Worm (Caenorhabditis elegans) whole organism, mixed stage, embryonic: Measurements from ENCODE around the gene fut-4.

Source experiments
- bed-3 ChIP-seq: fragments of 200-800 bp; sonication (Bioruptor generic); optimal IDR thresholded peaks from 3 replicates; lab custom pipeline; 2018; ENCODE audit warnings: mild to moderate bottlenecking, missing genetic modification characterization, moderate library complexity, missing compliant biosample characterization
- blmp-1 ChIP-seq: fragments of 150-350 bp; optimal IDR thresholded peaks from 2 replicates; lab custom pipeline; 2014; ENCODE audit warnings: missing biosample characterization, missing genetic modification characterization
- ceh-39 ChIP-seq: fragments of 150-350 bp; optimal IDR thresholded peaks from 2 replicates; lab custom pipeline; 2014; ENCODE audit warnings: missing biosample characterization, missing genetic modification characterization
- ceh-43 ChIP-seq: fragments of 200-800 bp; sonication (Bioruptor generic); optimal IDR thresholded peaks from 2 replicates; lab custom pipeline; 2018; ENCODE audit warnings: mild to moderate bottlenecking, missing genetic modification characterization, moderate library complexity, missing compliant biosample characterization
- ceh-83 ChIP-seq: fragments of 200-800 bp; sonication (Bioruptor generic); optimal IDR thresholded peaks from 2 replicates; lab custom pipeline; 2018; ENCODE audit warnings: mild to moderate bottlenecking, missing genetic modification characterization, missing compliant biosample characterization
- cnd-1 ChIP-seq: fragments of 200-800 bp; sonication (Bioruptor generic); optimal IDR thresholded peaks from 2 replicates; lab custom pipeline; 2018; ENCODE audit warnings: mild to moderate bottlenecking, missing genetic modification characterization, missing compliant biosample characterization
- drap-1 ChIP-seq: fragments of 200-800 bp; sonication (Bioruptor generic); optimal IDR thresholded peaks from 3 replicates; lab custom pipeline; 2018; ENCODE audit warnings: mild to moderate bottlenecking, missing genetic modification characterization, missing compliant biosample characterization
- elt-1 ChIP-seq: sonication (generic microtip); optimal IDR thresholded peaks from 2 replicates; lab custom pipeline; 2017; ENCODE audit warnings: missing genetic modification characterization, mild to moderate bottlenecking, missing compliant biosample characterization, antibody characterized with exemption, moderate library complexity, borderline replicate concordance; ENCODE audit not compliant: insufficient read depth
- elt-3 ChIP-seq: fragments of 150-350 bp; optimal IDR thresholded peaks from 2 replicates; lab custom pipeline; 2014; ENCODE audit warnings: missing biosample characterization, missing genetic modification characterization
- ham-2 ChIP-seq: fragments of 200-800 bp; sonication (Bioruptor generic); optimal IDR thresholded peaks from 2 replicates; lab custom pipeline; 2018; ENCODE audit warnings: mild to moderate bottlenecking, missing genetic modification characterization, missing compliant biosample characterization
- hlh-1 ChIP-seq: fragments of 150-350 bp; optimal IDR thresholded peaks from 2 replicates; lab custom pipeline; 2014; ENCODE audit warnings: missing biosample characterization, missing genetic modification reagents, missing genetic modification characterization
- lin-13 ChIP-seq: fragments of 150-350 bp; optimal IDR thresholded peaks from 2 replicates; lab custom pipeline; 2014; ENCODE audit warnings: missing biosample characterization, missing genetic modification characterization
- lin-32 ChIP-seq: fragments of 200-800 bp; sonication (Bioruptor generic); optimal IDR thresholded peaks from 2 replicates; lab custom pipeline; 2018; ENCODE audit warnings: mild to moderate bottlenecking, missing genetic modification characterization, missing compliant biosample characterization
- lsy-2 ChIP-seq: fragments of 150-350 bp; optimal IDR thresholded peaks from 2 replicates; lab custom pipeline; 2014; ENCODE audit warnings: missing biosample characterization, missing genetic modification characterization
- mab-5 ChIP-seq: fragments of 150-350 bp; optimal IDR thresholded peaks from 2 replicates; lab custom pipeline; 2014; ENCODE audit warnings: missing biosample characterization, missing genetic modification characterization
- mep-1 ChIP-seq: fragments of 150-350 bp; optimal IDR thresholded peaks from 2 replicates; lab custom pipeline; 2017; ENCODE audit warnings: missing biosample characterization, missing genetic modification reagents, missing genetic modification characterization, inconsistent platforms
- mls-2 ChIP-seq: sonication (generic microtip); optimal IDR thresholded peaks from 2 replicates; lab custom pipeline; 2016; ENCODE audit warnings: mild to moderate bottlenecking, missing genetic modification characterization, moderate library complexity, missing compliant biosample characterization
- nhr-12 ChIP-seq: fragments of 150-350 bp; optimal IDR thresholded peaks from 2 replicates; lab custom pipeline; 2014; ENCODE audit warnings: missing biosample characterization, missing genetic modification characterization
- nhr-2 ChIP-seq: fragments of 150-350 bp; optimal IDR thresholded peaks from 2 replicates; lab custom pipeline; 2014; ENCODE audit warnings: missing biosample characterization, missing genetic modification characterization
- nhr-237 ChIP-seq: fragments of 150-350 bp; optimal IDR thresholded peaks from 2 replicates; lab custom pipeline; 2014; ENCODE audit warnings: missing biosample characterization, missing genetic modification characterization
- nhr-28 ChIP-seq: fragments of 150-350 bp; optimal IDR thresholded peaks from 2 replicates; lab custom pipeline; 2014; ENCODE audit warnings: missing biosample characterization, missing genetic modification characterization
- nhr-76 ChIP-seq: sonication (generic microtip); optimal IDR thresholded peaks from 2 replicates; lab custom pipeline; 2017; ENCODE audit warnings: missing biosample characterization, missing genetic modification characterization
- sem-2 ChIP-seq: fragments of 200-800 bp; sonication (Bioruptor generic); optimal IDR thresholded peaks from 2 replicates; lab custom pipeline; 2018; ENCODE audit warnings: mild to moderate bottlenecking, missing genetic modification characterization, missing compliant biosample characterization
- snpc-4 ChIP-seq: fragments of 150-350 bp; optimal IDR thresholded peaks from 2 replicates; lab custom pipeline; 2014; ENCODE audit warnings: missing biosample characterization, missing genetic modification characterization
- tbx-8 ChIP-seq: fragments of 200-800 bp; sonication (Bioruptor generic); optimal IDR thresholded peaks from 2 replicates; lab custom pipeline; 2018; ENCODE audit warnings: mild to moderate bottlenecking, missing genetic modification characterization, moderate library complexity, missing compliant biosample characterization
- unc-120 ChIP-seq: sonication (generic microtip); optimal IDR thresholded peaks from 2 replicates; lab custom pipeline; 2017; ENCODE audit warnings: missing genetic modification characterization, missing compliant biosample characterization; ENCODE audit not compliant: poor library complexity, severe bottlenecking
- unc-39 ChIP-seq: fragments of 150-350 bp; optimal IDR thresholded peaks from 2 replicates; lab custom pipeline; 2014; ENCODE audit warnings: missing biosample characterization, missing genetic modification characterization
- unc-62 ChIP-seq: fragments of 150-350 bp; optimal IDR thresholded peaks from 2 replicates; lab custom pipeline; 2014; ENCODE audit warnings: missing biosample characterization, missing genetic modification reagents, missing genetic modification characterization
- zip-8 ChIP-seq: fragments of 150-350 bp; optimal IDR thresholded peaks from 2 replicates; lab custom pipeline; 2014; ENCODE audit warnings: missing biosample characterization, missing genetic modification characterization

The fut-4 gene

DNA sequence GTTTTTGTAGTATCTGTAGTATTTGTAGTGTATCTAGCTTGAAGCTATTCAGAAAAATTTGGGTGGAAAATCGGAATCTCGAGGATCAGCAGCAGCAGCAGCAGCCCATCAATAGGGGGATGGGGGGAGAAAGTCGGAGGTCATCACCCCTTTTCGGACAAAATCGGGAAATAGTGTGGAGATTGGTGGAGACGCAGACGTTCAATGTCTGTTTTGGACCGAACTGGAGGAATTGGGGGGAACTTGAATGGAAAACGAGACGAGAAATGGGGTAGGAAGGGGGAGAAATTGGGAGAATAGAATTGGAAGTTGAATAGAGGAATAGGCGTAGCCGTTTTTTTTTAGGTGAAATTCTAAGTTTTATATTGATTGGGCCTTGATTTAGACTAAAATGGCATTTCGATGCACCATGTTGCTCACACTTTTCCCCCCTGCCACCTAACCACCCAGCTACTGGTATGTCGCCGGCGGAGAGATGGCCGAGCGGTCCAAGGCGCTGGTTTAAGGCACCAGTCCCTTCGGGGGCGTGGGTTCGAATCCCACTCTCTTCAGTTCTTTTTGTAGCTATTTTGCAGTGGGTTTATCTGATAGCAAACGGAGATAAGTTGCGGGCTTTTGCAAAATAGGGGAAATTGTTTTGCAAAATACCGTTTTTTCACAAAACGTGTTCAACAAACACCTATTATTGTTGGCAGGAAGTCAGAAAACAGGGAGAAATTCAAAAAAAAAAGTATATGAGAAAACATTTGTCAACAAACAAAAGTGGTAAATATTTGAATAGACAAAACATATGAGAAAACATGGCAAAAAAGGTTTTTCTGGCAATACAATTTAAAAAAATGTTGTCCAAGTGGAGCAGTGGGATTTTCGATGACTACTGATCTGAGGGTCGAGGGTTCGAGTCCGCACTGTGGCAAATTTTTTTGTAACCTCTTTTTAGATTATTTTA lies 37.8 kb upstream of the fut-4 start:
- no peak for TF ChIP-seq nhr-237 (tag; lab: Kevin White, UChicago)
- TF ChIP-seq mab-5 (tag; lab: Kevin White, UChicago) = no peak
- TF ChIP-seq ceh-83 (GFP tag; lab: Kevin White, UChicago) = peak; percentile 48
- TF ChIP-seq ceh-39 (tag; lab: Kevin White, UChicago) = no peak
- TF ChIP-seq cnd-1 (tag; lab: Kevin White, UChicago) = peak; percentile 31
- TF ChIP-seq nhr-76 (tag; lab: Kevin White, UChicago) = no peak
- TF ChIP-seq mls-2 (tag; lab: Kevin White, UChicago) = peak; percentile 51
- TF ChIP-seq elt-3 (tag; lab: Kevin White, UChicago) = no peak
- TF ChIP-seq unc-62 (GFP tag; lab: Kevin White, UChicago) = no peak

DNA sequence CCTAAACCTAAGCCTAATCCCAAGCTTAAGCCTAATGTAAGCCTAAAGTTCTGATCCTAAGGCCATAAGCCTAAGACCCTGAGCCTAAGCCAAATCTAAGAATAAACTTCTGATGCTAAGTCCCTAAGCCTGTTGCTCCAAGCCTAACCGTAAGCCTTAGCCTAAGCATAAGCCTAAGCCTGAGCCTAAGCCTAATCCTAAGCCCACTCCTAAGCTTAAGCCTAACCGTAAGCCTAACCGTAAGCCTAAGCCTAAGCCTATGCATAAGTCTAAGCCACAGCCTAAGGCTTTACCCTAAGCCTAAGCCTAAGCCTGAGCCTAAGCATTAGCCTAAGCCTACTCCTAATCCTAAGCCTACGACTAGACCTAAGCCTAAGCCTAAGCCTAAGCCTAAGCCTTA lies 37.0 kb upstream of the fut-4 start:
- TF ChIP-seq snpc-4 (tag; lab: Kevin White, UChicago) (no peak), ceh-39 (tag; lab: Kevin White, UChicago) (no peak), ceh-43 (GFP tag; lab: Kevin White, UChicago) (no peak), lsy-2 (tag; lab: Kevin White, UChicago) (no peak), mep-1 (no peak), nhr-12 (tag; lab: Kevin White, UChicago) (no peak), nhr-2 (tag; lab: Kevin White, UChicago) (no peak), ham-2 (GFP tag; lab: Kevin White, UChicago) (peak; percentile 32)

- TF ChIP-seq ham-2 (GFP tag; lab: Kevin White, UChicago) (no peak), unc-39 (no peak), bed-3 (GFP tag; lab: Kevin White, UChicago) (no peak), sem-2 (GFP tag; lab: Kevin White, UChicago) (no peak), lin-13 (tag; lab: Kevin White, UChicago) (no peak), cnd-1 (tag; lab: Kevin White, UChicago) (no peak), elt-3 (tag; lab: Kevin White, UChicago) (no peak), mep-1 (no peak), zip-8 (tag; lab: Kevin White, UChicago) (no peak), tbx-8 (GFP tag; lab: Kevin White, UChicago) (no peak), mls-2 (tag; lab: Kevin White, UChicago) (no peak)
Measured at ce11 chrII:2858851-2859250, 36.5 kb upstream of the fut-4 start.

ce11 chrII:2857559-2857958 lies 35.2 kb upstream of the fut-4 start:
- no peak for TF ChIP-seq lin-13 (tag; lab: Kevin White, UChicago)
- peak; percentile 49 for TF ChIP-seq elt-1 (tag; lab: Kevin White, UChicago)
- TF ChIP-seq, all 35 proteins: peak for 1

ce11 chrII:2856114-2856513 lies 33.8 kb upstream of the fut-4 start:
- TF ChIP-seq blmp-1 (tag; lab: Kevin White, UChicago) (no peak), mep-1 (no peak), mls-2 (tag; lab: Kevin White, UChicago) (no peak), nhr-28 (tag; lab: Kevin White, UChicago) (no peak), mab-5 (tag; lab: Kevin White, UChicago) (no peak), unc-120 (no peak), lsy-2 (tag; lab: Kevin White, UChicago) (no peak), drap-1 (GFP tag; lab: Kevin White, UChicago) (no peak), lin-32 (no peak), snpc-4 (tag; lab: Kevin White, UChicago) (no peak), hlh-1 (tag; lab: Kevin White, UChicago) (no peak), ceh-39 (tag; lab: Kevin White, UChicago) (no peak), ceh-83 (GFP tag; lab: Kevin White, UChicago) (no peak), elt-3 (tag; lab: Kevin White, UChicago) (no peak), zip-8 (tag; lab: Kevin White, UChicago) (no peak)
